Fruit fly (Drosophila melanogaster): ENCODE results near the gene Ir76a.

The Ir76a gene

DNA sequence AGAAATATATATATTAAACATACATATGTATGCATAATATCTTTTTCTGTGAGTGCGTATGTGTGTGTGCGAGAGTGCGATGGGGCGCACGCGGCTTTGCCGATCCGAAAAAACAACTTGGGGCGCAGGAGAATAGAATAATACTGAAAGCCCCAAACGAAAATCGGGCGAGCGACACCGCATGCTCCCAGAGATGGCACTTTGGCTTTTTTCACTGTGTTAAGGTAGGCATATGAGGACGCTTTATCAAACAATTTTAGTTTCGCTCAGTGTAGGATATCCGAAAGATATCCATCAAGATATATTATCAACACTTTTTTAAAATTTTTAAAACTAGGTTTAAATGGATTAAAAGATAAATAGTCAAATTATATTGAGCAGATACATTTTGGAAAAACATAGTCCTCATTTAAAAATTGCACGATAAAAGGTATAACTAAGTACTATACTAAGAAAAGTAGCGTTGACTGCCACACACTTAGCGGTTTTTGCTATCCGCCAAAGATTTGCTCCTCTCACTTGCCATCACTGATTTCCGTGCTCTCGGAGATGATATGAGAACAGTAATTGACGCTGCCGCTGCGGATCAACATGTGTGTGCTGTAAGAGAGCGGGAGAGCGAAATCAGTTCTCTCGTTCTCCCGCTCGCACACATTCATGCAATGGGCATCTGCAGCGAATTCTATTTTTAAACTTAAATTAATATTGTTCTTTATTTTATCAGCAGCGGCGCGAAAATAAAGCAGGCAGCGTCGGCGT lies 8.0 kb upstream of the Ir76a start (continued):
- peak; percentile 3 for TF ChIP-seq lbe (GFP tag; optimal IDR thresholded peaks at IDR 0.05)
- TF ChIP-seq Oaz (GFP tag; IDR thresholded peaks at IDR 0.05), result no peak
- peak; percentile 33 for TF ChIP-seq CG17802 (tag; optimal IDR thresholded peaks at IDR 0.05)
- peak; percentile 46; the same call in 2 of the 3 replicates for TF ChIP-seq dysf (GFP tag; IDR thresholded peaks at IDR 0.05)
- TF ChIP-seq klu (GFP tag; IDR thresholded peaks at IDR 0.05), result peak; percentile 52; the same call in 1 of the 2 replicates
- no peak for TF ChIP-seq CG15073 (GFP tag; optimal IDR thresholded peaks at IDR 0.05)
- TF ChIP-seq Drgx (GFP tag; IDR thresholded peaks at IDR 0.05), result peak; percentile 36; the same call in 1 of the 2 replicates
- peak; percentile 15 for TF ChIP-seq CG18764 (GFP tag; optimal IDR thresholded peaks at IDR 0.05)
- TF ChIP-seq kay (GFP tag; optimal IDR thresholded peaks at IDR 0.05), result peak; percentile 44
- no peak for TF ChIP-seq Kr (GFP tag; optimal IDR thresholded peaks at IDR 0.05)
- TF ChIP-seq CG6683 (GFP tag; optimal IDR thresholded peaks at IDR 0.05), result peak; percentile 18
- TF ChIP-seq mam (GFP tag; optimal IDR thresholded peaks at IDR 0.05), result peak; percentile 67
- peak; percentile 42 for TF ChIP-seq slou (GFP tag; optimal IDR thresholded peaks at IDR 0.05)
- no peak for TF ChIP-seq sc (optimal IDR thresholded peaks at IDR 0.05)
- no peak for TF ChIP-seq sc (GFP tag; optimal IDR thresholded peaks at IDR 0.05)
- no peak for TF ChIP-seq CG3065 (GFP tag; optimal IDR thresholded peaks at IDR 0.05)
- peak; percentile 59; the same call in 1 of the 2 replicates for TF ChIP-seq CG31224 (GFP tag; IDR thresholded peaks at IDR 0.05)
- TF ChIP-seq cg (GFP tag; optimal IDR thresholded peaks at IDR 0.05), result peak; percentile 79
- TF ChIP-seq ac (GFP tag; optimal IDR thresholded peaks at IDR 0.05), result no peak
- TF ChIP-seq CG15011 (GFP tag; optimal IDR thresholded peaks at IDR 0.05), result peak; percentile 56
- peak; percentile 52 for TF ChIP-seq PHDP (tag; optimal IDR thresholded peaks at IDR 0.05)
- no peak for TF ChIP-seq C15 (GFP tag; IDR thresholded peaks at IDR 0.05)
- TF ChIP-seq B-H1 (GFP tag; IDR thresholded peaks at IDR 0.05), result no peak
- no peak for TF ChIP-seq CG16779 (GFP tag; IDR thresholded peaks at IDR 0.05)
- TF ChIP-seq CG12769 (tag; optimal IDR thresholded peaks at IDR 0.05), result peak; percentile 9
- 0 out of 3 replicates have a peak, but pooled peaks have one; percentile 37 for TF ChIP-seq otp (GFP tag; IDR thresholded peaks at IDR 0.05)
- peak; percentile 69 for TF ChIP-seq tin (GFP tag; optimal IDR thresholded peaks at IDR 0.05)
- no peak for TF ChIP-seq fru (optimal IDR thresholded peaks at IDR 0.05)
- peak; percentile 38 for TF ChIP-seq E2f1 (GFP tag; IDR thresholded peaks at IDR 0.05)
- TF ChIP-seq chn (GFP tag; optimal IDR thresholded peaks at IDR 0.05), result peak; percentile 63
- TF ChIP-seq CG3995 (GFP tag; optimal IDR thresholded peaks at IDR 0.05), result peak; percentile 34
- TF ChIP-seq CG18476 (GFP tag; optimal IDR thresholded peaks at IDR 0.05), result peak; percentile 52
- peak; percentile 60 for TF ChIP-seq jing (GFP tag; optimal IDR thresholded peaks at IDR 0.05)
- TF ChIP-seq CG31441 (GFP tag; IDR thresholded peaks at IDR 0.05), result peak; percentile 54; the same call in 1 of the 2 replicates
- no peak for TF ChIP-seq gcm (GFP tag; optimal IDR thresholded peaks at IDR 0.05)
- no peak for TF ChIP-seq CG5180 (GFP tag; optimal IDR thresholded peaks at IDR 0.05)
- TF ChIP-seq Xbp1 (GFP tag; optimal IDR thresholded peaks at IDR 0.05), result peak; percentile 72
- TF ChIP-seq CG1233 (GFP tag; optimal IDR thresholded peaks at IDR 0.05), result peak; percentile 22
- peak; percentile 17 for TF ChIP-seq Deaf1 (tag; optimal IDR thresholded peaks at IDR 0.05)
- TF ChIP-seq CG8944 (GFP tag; optimal IDR thresholded peaks at IDR 0.05), result peak; percentile 67
- no peak for TF ChIP-seq tll (GFP tag; optimal IDR thresholded peaks at IDR 0.05)
- TF ChIP-seq zf30C (GFP tag; optimal IDR thresholded peaks at IDR 0.05), result peak; percentile 75
- TF ChIP-seq sens-2 (GFP tag; IDR thresholded peaks at IDR 0.05), result no peak
- TF ChIP-seq seq (GFP tag; IDR thresholded peaks at IDR 0.05), result no peak
- no peak for TF ChIP-seq TFAM (GFP tag; optimal IDR thresholded peaks at IDR 0.05)
- 0 out of 2 replicates have a peak, but pooled peaks have one; percentile 24 for TF ChIP-seq wor (GFP tag; IDR thresholded peaks at IDR 0.05)
- TF ChIP-seq Dek (tag; optimal IDR thresholded peaks at IDR 0.05), result peak; percentile 65
- no peak for TF ChIP-seq CG4707 (GFP tag; optimal IDR thresholded peaks at IDR 0.05)
- no peak for TF ChIP-seq CG5953 (GFP tag; IDR thresholded peaks at IDR 0.05)
- 0 out of 2 replicates have a peak, but pooled peaks have one; percentile 24 for TF ChIP-seq CG32767 (GFP tag; IDR thresholded peaks at IDR 0.05)
